Fruit fly (Drosophila melanogaster): Measurements from ENCODE around the gene CG15747.

CG15747 gene

DNA sequence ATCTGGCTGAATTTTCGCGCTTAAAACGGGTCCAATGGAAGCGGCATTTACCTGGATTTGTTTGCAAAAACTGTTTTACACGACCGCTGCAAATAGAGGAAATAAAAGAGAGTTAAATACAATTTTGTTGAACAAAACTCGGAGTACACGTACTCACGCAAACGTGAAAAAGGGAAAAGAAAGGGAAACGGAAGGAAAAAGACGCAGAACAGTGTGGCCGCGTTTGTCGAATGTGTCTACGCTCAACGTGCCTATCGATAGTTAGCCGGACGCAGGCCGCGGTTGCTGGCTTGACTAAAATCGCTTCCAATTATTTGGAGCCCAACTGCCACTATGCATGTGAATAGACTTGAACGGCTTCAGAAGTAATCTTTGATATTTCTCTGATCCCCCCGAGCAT lies 664 bp upstream of the CG15747 start, which contains the start of gene RpS15Aa (continued):
- TF ChIP-seq CG6683 (GFP tag; optimal IDR thresholded peaks at IDR 0.05) (peak; percentile 23), slou (GFP tag; optimal IDR thresholded peaks at IDR 0.05) (peak; percentile 59), Six4 (GFP tag; optimal IDR thresholded peaks at IDR 0.05) (peak; percentile 26), CG15073 (GFP tag; optimal IDR thresholded peaks at IDR 0.05) (no peak), CG8944 (GFP tag; optimal IDR thresholded peaks at IDR 0.05) (peak; percentile 58), so (GFP tag; IDR thresholded peaks at IDR 0.05) (0 out of 3 replicates have a peak, but pooled peaks have one; percentile 48), CG1832 (GFP tag; optimal IDR thresholded peaks at IDR 0.05) (no peak), CG14441 (GFP tag; IDR thresholded peaks at IDR 0.05) (peak; percentile 68), Ets65A (GFP tag) (peak; percentile 99), CG16813 (GFP tag; IDR thresholded peaks at IDR 0.05; ENCODE audit: partially characterized antibody) (peak; percentile 65; the same call in 2 of the 3 replicates), pnt (GFP tag; optimal IDR thresholded peaks at IDR 0.05) (peak; percentile 28), Stat92E (GFP tag; optimal IDR thresholded peaks at IDR 0.05) (no peak), CG1647 (GFP tag; optimal IDR thresholded peaks at IDR 0.05) (peak; percentile 62), twi (tag; optimal IDR thresholded peaks at IDR 0.05) (peak; percentile 26), GATAe (GFP tag; conservative IDR thresholded peaks at IDR 0.05) (0 out of 2 replicates have a peak, but pooled peaks have one; percentile 34), hth (optimal IDR thresholded peaks at IDR 0.05) (no peak), CG5245 (GFP tag; optimal IDR thresholded peaks at IDR 0.05) (peak; percentile 60), ken (GFP tag; IDR thresholded peaks at IDR 0.05) (peak; percentile 86), ab (GFP tag; optimal IDR thresholded peaks at IDR 0.05) (no peak), Hr78 (GFP tag; optimal IDR thresholded peaks at IDR 0.05) (no peak), NC2β (GFP tag; optimal IDR thresholded peaks at IDR 0.05) (peak; percentile 92), CG7987 (GFP tag; optimal IDR thresholded peaks at IDR 0.05) (peak; percentile 89), slp2 (GFP tag; optimal IDR thresholded peaks at IDR 0.05) (peak; percentile 77), CG4424 (GFP tag; optimal IDR thresholded peaks at IDR 0.05) (peak; percentile 73), Atf3 (GFP tag; optimal IDR thresholded peaks at IDR 0.05) (peak; percentile 61), nom (GFP tag; optimal IDR thresholded peaks at IDR 0.05) (peak; percentile 86), gem (tag; optimal IDR thresholded peaks at IDR 0.05) (peak; percentile 24), trh (GFP tag; optimal IDR thresholded peaks at IDR 0.05) (peak; percentile 62), pb (GFP tag; optimal IDR thresholded peaks at IDR 0.05) (peak; percentile 77), gt (GFP tag; IDR thresholded peaks at IDR 0.05) (peak; percentile 49; the same call in 1 of the 2 replicates), CG14710 (tag; optimal IDR thresholded peaks at IDR 0.05) (peak; percentile 37), CG7556 (GFP tag; optimal IDR thresholded peaks at IDR 0.05) (no peak), CG10565 (GFP tag; optimal IDR thresholded peaks at IDR 0.05) (peak; percentile 14), cwo (GFP tag; optimal IDR thresholded peaks at IDR 0.05) (no peak), Hsf (GFP tag; optimal IDR thresholded peaks at IDR 0.05) (peak; percentile 74), CG12942 (GFP tag; optimal IDR thresholded peaks at IDR 0.05) (peak; percentile 57), az2 (GFP tag; optimal IDR thresholded peaks at IDR 0.05) (peak; percentile 33), CG11247 (GFP tag; IDR thresholded peaks at IDR 0.05) (peak; percentile 77), CG1529 (GFP tag; optimal IDR thresholded peaks at IDR 0.05) (peak; percentile 55), CG8478 (optimal IDR thresholded peaks at IDR 0.05) (no peak), CG9932 (GFP tag; IDR thresholded peaks at IDR 0.05) (peak; percentile 76), chinmo (GFP tag; IDR thresholded peaks at IDR 0.05; ENCODE audit: partially characterized antibody) (no peak), Fer3 (tag; optimal IDR thresholded peaks at IDR 0.05) (peak; percentile 69), CG3407 (GFP tag; optimal IDR thresholded peaks at IDR 0.05) (peak; percentile 47), CG18262 (tag; optimal IDR thresholded peaks at IDR 0.05) (peak; percentile 49), CG42726 (GFP tag; IDR thresholded peaks at IDR 0.05; ENCODE audit: partially characterized antibody) (peak; percentile 77), CG7372 (GFP tag; IDR thresholded peaks at IDR 0.05) (peak; percentile 71; the same call in 1 of the 2 replicates), CG17612 (GFP tag; IDR thresholded peaks at IDR 0.05) (peak; percentile 60), Dip2 (GFP tag; IDR thresholded peaks at IDR 0.05) (no peak), Max (GFP tag; optimal IDR thresholded peaks at IDR 0.05) (no peak), CG8359 (GFP tag; optimal IDR thresholded peaks at IDR 0.05; ENCODE audit: borderline replicate concordance) (peak; percentile 38)
